Fruit fly (Drosophila melanogaster): ENCODE measurements around the gene Gba1a.

The Gba1a gene

DNA sequence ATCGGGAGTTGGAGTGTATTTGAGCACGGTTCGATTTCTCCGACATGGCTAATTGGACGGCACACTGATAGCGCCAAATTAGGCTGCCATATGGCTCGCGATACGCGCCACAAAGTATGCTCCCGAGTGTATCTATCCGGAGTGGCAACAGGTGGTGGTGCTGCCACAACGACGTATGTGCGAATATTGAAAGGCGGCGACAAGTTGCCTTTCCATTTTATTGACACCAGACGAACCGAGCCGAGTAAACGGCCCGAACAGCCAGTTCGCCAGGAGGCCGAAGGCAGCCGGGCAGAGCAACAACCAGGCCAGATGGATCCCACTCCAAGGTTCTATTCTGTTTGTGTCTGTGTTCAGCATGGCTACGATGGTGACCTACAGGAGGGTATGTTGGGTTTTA lies 1.6 kb upstream of the Gba1a start, which contains the start of gene prt:
prt (minus strand) TSS at position 193 of the 400 bp plus-strand sequence.
- no peak for TF ChIP-seq Ets96B (tag; optimal IDR thresholded peaks at IDR 0.05)
- TF ChIP-seq CG6808 (GFP tag; optimal IDR thresholded peaks at IDR 0.05) = no peak
- no peak for TF ChIP-seq CG10631 (GFP tag; optimal IDR thresholded peaks at IDR 0.05)
- TF ChIP-seq CG31627 (GFP tag; optimal IDR thresholded peaks at IDR 0.05) = no peak
- TF ChIP-seq CG8319 (GFP tag; optimal IDR thresholded peaks at IDR 0.05) = no peak

DNA sequence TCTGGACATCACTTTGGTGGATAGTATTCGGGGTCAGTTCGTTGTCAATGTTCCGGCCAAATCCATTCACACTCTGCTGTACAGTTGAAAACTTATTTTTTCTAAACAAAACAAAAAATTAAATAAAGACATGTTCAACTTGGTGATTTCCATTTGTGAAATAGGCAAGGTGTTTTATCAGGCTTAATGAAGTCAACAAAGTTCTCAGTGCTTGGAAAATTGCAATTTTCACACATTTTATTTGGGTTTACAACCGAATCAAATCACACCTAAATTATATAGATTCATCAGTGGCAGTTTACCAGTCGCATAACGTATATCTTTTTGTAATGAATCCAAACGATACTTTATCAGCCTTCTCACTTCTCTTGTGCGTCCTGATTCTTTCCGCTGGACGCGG lies 2.0 kb downstream of the Gba1a start, which contains the start of gene Qsox4:
Qsox4 (plus strand) TSS at position 301 of the 400 bp plus-strand sequence.
- TF ChIP-seq Gug (GFP tag; IDR thresholded peaks at IDR 0.05) (no peak), acj6 (GFP tag; optimal IDR thresholded peaks at IDR 0.05) (no peak), CG6854 (GFP tag; optimal IDR thresholded peaks at IDR 0.05) (no peak), fd59A (GFP tag; optimal IDR thresholded peaks at IDR 0.05) (no peak), CG8119 (GFP tag; IDR thresholded peaks at IDR 0.05) (no peak)

DNA sequence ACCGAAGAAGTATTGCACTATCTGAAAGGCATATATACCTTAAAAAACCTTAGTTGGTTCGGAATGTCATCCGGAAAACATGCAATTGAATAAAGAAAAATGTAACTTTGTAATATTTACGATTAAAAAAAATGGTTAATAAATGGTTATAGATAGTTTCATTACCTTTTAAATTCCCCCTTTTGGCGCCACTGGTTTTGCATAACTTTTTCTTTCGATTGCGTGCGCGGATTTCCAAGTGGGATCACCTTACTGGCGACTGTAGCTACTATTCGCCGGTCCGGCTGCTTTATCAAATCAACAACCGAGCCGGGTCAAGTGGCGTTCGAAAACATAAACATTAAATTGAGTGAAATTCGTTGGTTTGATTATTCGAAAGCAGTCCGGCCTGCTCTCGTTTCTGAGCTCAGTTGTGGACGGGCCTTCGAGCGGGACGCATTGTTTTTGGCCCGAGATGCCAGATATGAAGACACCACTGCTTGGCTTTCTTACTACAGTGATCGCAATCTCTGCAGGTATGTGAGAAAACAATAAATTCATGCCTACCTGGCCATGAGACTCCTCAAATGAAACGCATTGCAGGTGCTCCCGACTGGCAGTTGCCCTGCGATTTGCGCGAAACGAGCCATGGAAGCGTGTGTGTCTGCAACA lies 4.1 kb downstream of the Gba1a start, which contains the start of gene Gba1b:
Gba1b (plus strand) TSS at position 422 of the 651 bp plus-strand sequence.
- peak; percentile 21 for TF ChIP-seq Met (GFP tag; optimal IDR thresholded peaks at IDR 0.05)
- TF ChIP-seq topi (GFP tag; optimal IDR thresholded peaks at IDR 0.05) = peak; percentile 32
- peak; percentile 40 for TF ChIP-seq Sox102F (GFP tag; optimal IDR thresholded peaks at IDR 0.05)
- TF ChIP-seq Sox15 (GFP tag; optimal IDR thresholded peaks at IDR 0.05) = no peak
- no peak for TF ChIP-seq CG6276 (GFP tag; optimal IDR thresholded peaks at IDR 0.05)
- no peak for TF ChIP-seq CG32006 (GFP tag; optimal IDR thresholded peaks at IDR 0.05)
- TF ChIP-seq CG8119 (GFP tag; IDR thresholded peaks at IDR 0.05) = no peak
- peak; percentile 8 for TF ChIP-seq lz (GFP tag; optimal IDR thresholded peaks at IDR 0.05)
- peak; percentile 96 for TF ChIP-seq svp (GFP tag)
- TF ChIP-seq Sox14 (GFP tag; optimal IDR thresholded peaks at IDR 0.05) = peak; percentile 15
- peak; percentile 16 for TF ChIP-seq Hr39 (GFP tag; optimal IDR thresholded peaks at IDR 0.05)
- peak; percentile 20 for TF ChIP-seq cyc (GFP tag; optimal IDR thresholded peaks at IDR 0.05)
- peak; percentile 83 for TF ChIP-seq Eip78C (GFP tag)
- peak; percentile 29 for TF ChIP-seq CG31627 (GFP tag; optimal IDR thresholded peaks at IDR 0.05)

dm6 chr3R:23709508-23710208 lies 9.2 kb downstream of the Gba1a start, which contains the start of gene CG10301:
TSS of gene CG10301 (plus strand) at chr3R:23710158.
- no peak for TF ChIP-seq Sox14 (GFP tag; optimal IDR thresholded peaks at IDR 0.05)
- TF ChIP-seq svp (GFP tag) = peak; percentile 54
- no peak for TF ChIP-seq fd59A (GFP tag; optimal IDR thresholded peaks at IDR 0.05)
- no peak for TF ChIP-seq salr (GFP tag; optimal IDR thresholded peaks at IDR 0.05)
- TF ChIP-seq CG6163 (GFP tag; IDR thresholded peaks at IDR 0.05) = 0 out of 3 replicates have a peak, but pooled peaks have one; percentile 16

DNA sequence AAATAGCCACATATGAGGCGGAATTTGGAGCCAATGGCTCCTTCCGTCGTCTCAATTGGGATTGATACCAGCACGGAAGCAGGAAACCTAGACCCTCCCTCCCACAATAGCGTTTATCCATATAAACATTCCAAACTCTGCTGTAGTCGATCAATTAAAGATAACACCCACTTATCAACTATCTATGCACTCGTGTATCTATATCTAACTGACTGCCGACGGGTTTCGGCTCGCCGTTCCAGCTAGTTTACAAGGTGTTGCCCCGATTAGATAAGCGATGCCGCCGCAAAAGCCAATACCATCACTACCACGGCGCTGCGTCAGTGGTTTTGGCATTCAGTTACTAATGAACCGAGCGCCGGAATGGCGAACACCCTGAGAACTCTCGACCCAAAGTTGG lies 10.8 kb downstream of the Gba1a start, which contains the start of gene CG10300:
CG10300 (plus strand) TSS at position 333 of the 400 bp plus-strand sequence.
- TF ChIP-seq svp (GFP tag) = peak; percentile 41
- TF ChIP-seq CG11762 (GFP tag; optimal IDR thresholded peaks at IDR 0.05; ENCODE audit: insufficient read depth) = no peak

- TF ChIP-seq Met (GFP tag; optimal IDR thresholded peaks at IDR 0.05) (peak; percentile 90), Lpt (GFP tag; optimal IDR thresholded peaks at IDR 0.05) (peak; percentile 46), fd85E (GFP tag; optimal IDR thresholded peaks at IDR 0.05) (no peak), lz (GFP tag; optimal IDR thresholded peaks at IDR 0.05) (peak; percentile 88), CG7368 (GFP tag; optimal IDR thresholded peaks at IDR 0.05) (peak; percentile 56), topi (GFP tag; optimal IDR thresholded peaks at IDR 0.05) (peak; percentile 88), eg (GFP tag; IDR thresholded peaks at IDR 0.05) (peak; percentile 56), dac (GFP tag; optimal IDR thresholded peaks at IDR 0.05) (no peak), Eip75B (GFP tag; optimal IDR thresholded peaks at IDR 0.05) (peak; percentile 85), CG34406 (GFP tag; optimal IDR thresholded peaks at IDR 0.05) (peak; percentile 82), OdsH (GFP tag; optimal IDR thresholded peaks at IDR 0.05) (peak; percentile 77), CG31627 (GFP tag; optimal IDR thresholded peaks at IDR 0.05) (peak; percentile 90), pdm3 (GFP tag; optimal IDR thresholded peaks at IDR 0.05) (peak; percentile 79), svp (GFP tag) (peak; percentile 93), acj6 (GFP tag; optimal IDR thresholded peaks at IDR 0.05) (peak; percentile 85), Blimp-1 (GFP tag; optimal IDR thresholded peaks at IDR 0.05) (peak; percentile 11), Eip93F (GFP tag; optimal IDR thresholded peaks at IDR 0.05) (peak; percentile 69), CG10669 (GFP tag; optimal IDR thresholded peaks at IDR 0.05) (peak; percentile 66), CG8632 (GFP tag; optimal IDR thresholded peaks at IDR 0.05) (peak; percentile 77), CG11294 (GFP tag; IDR thresholded peaks at IDR 0.05) (no peak), Sox102F (GFP tag; optimal IDR thresholded peaks at IDR 0.05) (peak; percentile 82), CG32006 (GFP tag; optimal IDR thresholded peaks at IDR 0.05) (peak; percentile 59)
Observed at dm6 chr3R:23713901-23714300, 13.5 kb downstream of the Gba1a start.

All from whole organism, prepupa.